Fruit fly (Drosophila melanogaster): ENCODE data around the gene CG13078.

CG13078 gene

dm6 chr2L:19574959-19575625 lies 11.4 kb downstream of the CG13078 start (continued):
- TF ChIP-seq Pdp1 (GFP tag; optimal IDR thresholded peaks at IDR 0.05) (peak in 1 of 2 experiments; percentile 69), CG8478 (optimal IDR thresholded peaks at IDR 0.05) (peak; percentile 91), Trl (optimal IDR thresholded peaks at IDR 0.05) (peak; percentile 74 to 79), Trl (GFP tag; optimal IDR thresholded peaks at IDR 0.05) (no peak), cg (GFP tag; optimal IDR thresholded peaks at IDR 0.05) (peak; percentile 98), Oli (tag; optimal IDR thresholded peaks at IDR 0.05) (no peak), bbx (GFP tag; IDR thresholded peaks at IDR 0.05; ENCODE audit: partially characterized antibody) (peak; percentile 52; the same call in 1 of the 2 replicates), CG13894 (tag; optimal IDR thresholded peaks at IDR 0.05) (peak; percentile 32), chinmo (GFP tag; IDR thresholded peaks at IDR 0.05; ENCODE audit: partially characterized antibody) (peak; percentile 100), CG16813 (GFP tag; IDR thresholded peaks at IDR 0.05; ENCODE audit: partially characterized antibody) (peak; percentile 24; the same call in 1 of the 3 replicates), HLHmδ (GFP tag; optimal IDR thresholded peaks at IDR 0.05) (peak; percentile 92), Abd-B (GFP tag; optimal IDR thresholded peaks at IDR 0.05) (peak; percentile 52), aop (GFP tag; IDR thresholded peaks at IDR 0.05) (peak; percentile 88), CG3163 (GFP tag; optimal IDR thresholded peaks at IDR 0.05) (peak; percentile 81), unc-4 (GFP tag; IDR thresholded peaks at IDR 0.05; ENCODE audit: partially characterized antibody) (0 out of 2 replicates have a peak, but pooled peaks have one; percentile 28), H15 (GFP tag; IDR thresholded peaks at IDR 0.05) (no peak), Ssrp (tag; optimal IDR thresholded peaks at IDR 0.05) (no peak), amos (GFP tag; IDR thresholded peaks at IDR 0.05; ENCODE audit: partially characterized antibody) (peak; percentile 51; the same call in 1 of the 2 replicates), CG34224 (GFP tag; IDR thresholded peaks at IDR 0.05; ENCODE audit: partially characterized antibody) (peak; percentile 56; the same call in 2 of the 3 replicates), kni (GFP tag; optimal IDR thresholded peaks at IDR 0.05) (peak; percentile 98), Opbp (GFP tag; IDR thresholded peaks at IDR 0.05; ENCODE audit: partially characterized antibody) (peak; percentile 61; the same call in 1 of the 3 replicates), prd (optimal IDR thresholded peaks at IDR 0.05) (no peak), prd (GFP tag; IDR thresholded peaks at IDR 0.05) (no peak), CG6175 (GFP tag; IDR thresholded peaks at IDR 0.05) (peak; percentile 96), crol (GFP tag; IDR thresholded peaks at IDR 0.05) (peak; percentile 99), PHDP (tag; optimal IDR thresholded peaks at IDR 0.05) (no peak), CG14441 (GFP tag; IDR thresholded peaks at IDR 0.05) (no peak), mirr (GFP tag; optimal IDR thresholded peaks at IDR 0.05) (peak; percentile 35), zen2 (GFP tag; IDR thresholded peaks at IDR 0.05; ENCODE audit: partially characterized antibody) (peak; percentile 73), tna (GFP tag; IDR thresholded peaks at IDR 0.05; ENCODE audit: partially characterized antibody) (peak; percentile 39; the same call in 1 of the 2 replicates), hbn (GFP tag; IDR thresholded peaks at IDR 0.05; ENCODE audit: partially characterized antibody) (peak; percentile 25; the same call in 1 of the 2 replicates), Adf1 (GFP tag; IDR thresholded peaks at IDR 0.05) (peak; percentile 69; the same call in 1 of the 2 replicates), CG6791 (GFP tag; IDR thresholded peaks at IDR 0.05; ENCODE audit: partially characterized antibody) (0 out of 3 replicates have a peak, but pooled peaks have one; percentile 50), insv (GFP tag; optimal IDR thresholded peaks at IDR 0.05) (peak in 1 of 2 experiments; percentile 94), Ravus (GFP tag; IDR thresholded peaks at IDR 0.05) (no peak)

- peak; percentile 81; the same call in 1 of the 2 replicates for TF ChIP-seq Awh (GFP tag; IDR thresholded peaks at IDR 0.05)
- peak; percentile 100 for TF ChIP-seq sens (GFP tag)
- peak; percentile 96 for TF ChIP-seq Mad (GFP tag; optimal IDR thresholded peaks at IDR 0.05)
- peak; percentile 97 for TF ChIP-seq fd96Cb (tag; optimal IDR thresholded peaks at IDR 0.05)
- peak; percentile 35 for TF ChIP-seq gfzf (GFP tag; optimal IDR thresholded peaks at IDR 0.05)
- peak; percentile 97 for TF ChIP-seq Bteb2 (GFP tag; optimal IDR thresholded peaks at IDR 0.05)
- peak; percentile 85 for TF ChIP-seq ap (GFP tag; IDR thresholded peaks at IDR 0.05)
- TF ChIP-seq org-1 (GFP tag; optimal IDR thresholded peaks at IDR 0.05): peak; percentile 97
- TF ChIP-seq Hr39 (optimal IDR thresholded peaks at IDR 0.05): no peak
- TF ChIP-seq fd3F (GFP tag; optimal IDR thresholded peaks at IDR 0.05): peak; percentile 94
- peak; percentile 27; the same call in 1 of the 2 replicates for TF ChIP-seq sens-2 (GFP tag; IDR thresholded peaks at IDR 0.05)
- peak; percentile 63 for TF ChIP-seq HmgD (GFP tag; optimal IDR thresholded peaks at IDR 0.05)
- peak; percentile 70 for TF ChIP-seq CG5953 (GFP tag; IDR thresholded peaks at IDR 0.05)
- peak; percentile 83 for TF ChIP-seq wdn (GFP tag; IDR thresholded peaks at IDR 0.05)
- TF ChIP-seq CG11456 (GFP tag; IDR thresholded peaks at IDR 0.05): peak; percentile 94
These were observed 12.0 kb downstream of the CG13078 start for dm6 chr2L:19575626-19576298.
